Worm (Caenorhabditis elegans): Measurements from ENCODE around the gene cest-13.
A peak's percentile ranks its signal among the peaks of the same experiment; 100 is the strongest.

Gene cest-13

ce11 chrX:13770508-13770978, 10.5 kb downstream of the cest-13 start, which contains the start of gene nkb-3 (continued):
- no peak for TF ChIP-seq jun-1 (tag; optimal IDR thresholded peaks at IDR 0.05)
- no peak for TF ChIP-seq elt-3 (tag; optimal IDR thresholded peaks at IDR 0.05)
- no peak for TF ChIP-seq tbx-2 (tag; optimal IDR thresholded peaks at IDR 0.05)
- no peak for TF ChIP-seq unc-30 (tag; optimal IDR thresholded peaks at IDR 0.05)
- TF ChIP-seq aha-1 (tag; optimal IDR thresholded peaks at IDR 0.05): no peak
- TF ChIP-seq lin-14 (GFP tag; optimal IDR thresholded peaks at IDR 0.05): peak; percentile 62
- TF ChIP-seq snpc-4 (tag; optimal IDR thresholded peaks at IDR 0.05): no peak
- TF ChIP-seq nhr-12 (tag; optimal IDR thresholded peaks at IDR 0.05): no peak
- no peak for TF ChIP-seq fos-1 (tag; optimal IDR thresholded peaks at IDR 0.05)
- no peak for TF ChIP-seq unc-98 (GFP tag; IDR thresholded peaks at IDR 0.05)
- TF ChIP-seq nhr-19 (GFP tag; conservative IDR thresholded peaks at IDR 0.05): no peak
- no peak for TF ChIP-seq fkh-8 (tag; optimal IDR thresholded peaks at IDR 0.05)

ce11 chrX:13772734-13773133, 12.7 kb downstream of the cest-13 start:
- no peak for TF ChIP-seq Y116A8C.19 (tag; optimal IDR thresholded peaks at IDR 0.05; ENCODE audit: borderline replicate concordance)
- TF ChIP-seq nhr-77 (tag; optimal IDR thresholded peaks at IDR 0.05): no peak
- TF ChIP-seq nhr-85 (tag): peak; percentile 71
- no peak for TF ChIP-seq lsy-2 (tag; optimal IDR thresholded peaks at IDR 0.05)
- no peak for TF ChIP-seq C04F5.9 (tag; optimal IDR thresholded peaks at IDR 0.05)
- TF ChIP-seq nhr-20 (tag; optimal IDR thresholded peaks at IDR 0.05): peak; percentile 9
- TF ChIP-seq nhr-12 (tag; optimal IDR thresholded peaks at IDR 0.05): no peak
- no peak for TF ChIP-seq zag-1 (tag; optimal IDR thresholded peaks at IDR 0.05)
- peak; percentile 29; the same call in 1 of the 2 replicates for TF ChIP-seq nhr-19 (GFP tag; conservative IDR thresholded peaks at IDR 0.05)
- TF ChIP-seq C34B4.2 (tag; optimal IDR thresholded peaks at IDR 0.05): no peak
- no peak for TF ChIP-seq nhr-28 (tag; optimal IDR thresholded peaks at IDR 0.05)
- TF ChIP-seq pax-3 (tag; optimal IDR thresholded peaks at IDR 0.05): no peak
- TF ChIP-seq nhr-71 (tag; optimal IDR thresholded peaks at IDR 0.05): peak; percentile 7
- no peak for TF ChIP-seq alr-1 (tag; optimal IDR thresholded peaks at IDR 0.05; ENCODE audit: borderline replicate concordance)
- TF ChIP-seq hpl-2 (GFP tag; optimal IDR thresholded peaks at IDR 0.05): no peak
- no peak for TF ChIP-seq ama-1 (optimal IDR thresholded peaks at IDR 0.05)
- TF ChIP-seq ztf-11 (tag; optimal IDR thresholded peaks at IDR 0.05): no peak
- no peak for TF ChIP-seq nhr-90 (tag; optimal IDR thresholded peaks at IDR 0.05; ENCODE audit: poor library complexity)
- no peak for TF ChIP-seq zip-4 (GFP tag; optimal IDR thresholded peaks at IDR 0.05)
- TF ChIP-seq lin-35 (GFP tag; optimal IDR thresholded peaks at IDR 0.05): peak in 1 of 2 experiments; percentile 14
- TF ChIP-seq skn-1 (tag; optimal IDR thresholded peaks at IDR 0.05): no peak
- TF ChIP-seq efl-3 (GFP tag; optimal IDR thresholded peaks at IDR 0.05): no peak
- no peak for TF ChIP-seq ces-1 (GFP tag; optimal IDR thresholded peaks at IDR 0.05)
- no peak for TF ChIP-seq ztf-4 (tag; optimal IDR thresholded peaks at IDR 0.05)
- no peak for TF ChIP-seq sox-4 (tag; optimal IDR thresholded peaks at IDR 0.05)
- no peak for TF ChIP-seq rnt-1 (tag; optimal IDR thresholded peaks at IDR 0.05)
- no peak for TF ChIP-seq unc-30 (tag; optimal IDR thresholded peaks at IDR 0.05)
- peak; percentile 77 for TF ChIP-seq elt-2 (tag; optimal IDR thresholded peaks at IDR 0.05)
- no peak for TF ChIP-seq tlp-1 (tag; optimal IDR thresholded peaks at IDR 0.05)
- no peak for TF ChIP-seq fkh-8 (tag; optimal IDR thresholded peaks at IDR 0.05)
- TF ChIP-seq xbp-1 (tag; optimal IDR thresholded peaks at IDR 0.05): no peak
- TF ChIP-seq lin-14 (GFP tag; optimal IDR thresholded peaks at IDR 0.05): peak; percentile 28
- no peak for TF ChIP-seq irx-1 (tag; optimal IDR thresholded peaks at IDR 0.05)
- no peak for TF ChIP-seq aha-1 (tag; optimal IDR thresholded peaks at IDR 0.05)
- TF ChIP-seq mep-1 (tag; optimal IDR thresholded peaks at IDR 0.05): no peak

- TF ChIP-seq ztf-11 (tag; optimal IDR thresholded peaks at IDR 0.05) (no peak), lin-35 (GFP tag; optimal IDR thresholded peaks at IDR 0.05) (peak in 1 of 2 experiments; percentile 5), elt-2 (tag; optimal IDR thresholded peaks at IDR 0.05) (peak; percentile 45)
Observed at ce11 chrX:13774144-13774543, 14.1 kb downstream of the cest-13 start.

All from whole organism, L1 larva.